Worm (Caenorhabditis elegans) whole organism, early embryonic: ENCODE data around the gene sru-19.

Experiments
- ama-1 ChIP-seq: fragments of 150-350 bp; optimal IDR thresholded peaks from 2 replicates; lab custom pipeline; 2014
- ets-7 ChIP-seq: sonication (generic microtip); optimal IDR thresholded peaks from 2 replicates; lab custom pipeline; 2016; ENCODE audit warnings: missing genotype, missing genetic modification characterization, missing compliant biosample characterization
- hmbx-1 ChIP-seq: sonication (generic microtip); optimal IDR thresholded peaks from 2 replicates; lab custom pipeline; 2016; ENCODE audit warnings: mild to moderate bottlenecking, missing genetic modification characterization, missing compliant biosample characterization
- hmg-4 ChIP-seq: fragments of 200-800 bp; sonication (Bioruptor generic); optimal IDR thresholded peaks from 2 replicates; lab custom pipeline; 2018; ENCODE audit warnings: mild to moderate bottlenecking, missing genetic modification characterization, missing compliant biosample characterization
- hnd-1 ChIP-seq: sonication (generic microtip); optimal IDR thresholded peaks from 2 replicates; lab custom pipeline; 2016; ENCODE audit warnings: missing genetic modification characterization, missing compliant biosample characterization
- tbx-37 ChIP-seq: fragments of 200-800 bp; sonication (Bioruptor generic); conservative IDR thresholded peaks from 2 replicates; pipeline ENCODE4 v1.3.6; 2022; ENCODE audit warnings: missing genetic modification reagents, missing genetic modification characterization, missing compliant biosample characterization

- no peak for TF ChIP-seq hmg-4 (GFP tag; lab: Kevin White, UChicago)
- no peak for TF ChIP-seq ets-7 (tag; lab: Kevin White, UChicago)
- TF ChIP-seq hnd-1 (tag; lab: Kevin White, UChicago): no peak
- no peak for TF ChIP-seq tbx-37 (GFP tag; lab: Robert Waterston, UW)
- TF ChIP-seq ama-1 (lab: Kevin White, UChicago): no peak
- TF ChIP-seq hmbx-1: no peak
Observed at ce11 chrIV:12454750-12455149, 43.6 kb upstream of the sru-19 start, which contains the start of gene smz-1.
